Worm (Caenorhabditis elegans) whole organism, young adult: ENCODE data around the gene Y105C5B.20.

Experiments used
- F52B5.7 ChIP-seq: sonication (generic microtip); optimal IDR thresholded peaks from 2 replicates; lab custom pipeline; 2016; ENCODE audit warnings: mild to moderate bottlenecking, missing genetic modification characterization, missing compliant biosample characterization
- T07F8.4 ChIP-seq: sonication (generic microtip); optimal IDR thresholded peaks from 2 replicates; lab custom pipeline; 2016; ENCODE audit warnings: mild to moderate bottlenecking, missing genetic modification characterization, moderate library complexity, missing compliant biosample characterization
- ama-1 ChIP-seq, 3 experiments: fragments of 150-350 bp in 1 of 3; sonication (generic microtip) in 2 of 3; optimal IDR thresholded peaks; 2 replicates each; lab custom pipeline; 2014 to 2018; ENCODE audit warnings: missing biosample characterization in 2 of 3, missing genetic modification characterization in 2 of 3, missing genetic modification reagents in 2 of 3
- ceh-79 ChIP-seq: sonication (generic microtip); optimal IDR thresholded peaks from 2 replicates; lab custom pipeline; 2017; ENCODE audit warnings: mild to moderate bottlenecking, missing genetic modification characterization, missing compliant biosample characterization
- dpl-1 ChIP-seq: fragments of 150-350 bp; optimal IDR thresholded peaks from 2 replicates; lab custom pipeline; 2014; ENCODE audit warnings: missing biosample characterization, missing genetic modification reagents, missing genetic modification characterization
- hmg-1.2 ChIP-seq: fragments of 200-800 bp; sonication (Bioruptor generic); IDR thresholded peaks from 2 replicates; pipeline ENCODE4 v1.3.6; 2022; ENCODE audit warnings: missing genetic modification reagents, missing genetic modification characterization, missing compliant biosample characterization
- hsf-1 ChIP-seq: fragments of 200-800 bp; sonication (Bioruptor generic); IDR thresholded peaks from 2 replicates; pipeline ENCODE4 v1.3.6; 2022; ENCODE audit warnings: missing genetic modification reagents, missing genetic modification characterization, missing compliant biosample characterization
- nhr-120 ChIP-seq: fragments of 200-800 bp; sonication (Bioruptor generic); IDR thresholded peaks from 2 replicates; pipeline ENCODE4 v1.3.6; 2022; ENCODE audit warnings: missing genetic modification characterization, missing compliant biosample characterization
- pbrm-1 ChIP-seq: fragments of 200-800 bp; sonication (Bioruptor generic); IDR thresholded peaks from 2 replicates; pipeline ENCODE4 v1.3.6; 2022; ENCODE audit warnings: missing genetic modification reagents, missing genetic modification characterization, missing compliant biosample characterization
- snpc-1.1 ChIP-seq: sonication (generic microtip); optimal IDR thresholded peaks from 2 replicates; lab custom pipeline; 2017; ENCODE audit warnings: missing genetic modification characterization, mild to moderate bottlenecking, missing compliant biosample characterization, antibody characterized with exemption, moderate library complexity, missing genotype, missing genetic modification reagents; ENCODE audit not compliant: insufficient read depth
- snpc-3.4 ChIP-seq: sonication (generic microtip); optimal IDR thresholded peaks from 2 replicates; lab custom pipeline; 2017; ENCODE audit warnings: missing genetic modification characterization, mild to moderate bottlenecking, missing compliant biosample characterization, antibody characterized with exemption, moderate library complexity, missing genotype, missing genetic modification reagents
- unc-62 ChIP-seq: fragments of 150-350 bp; optimal IDR thresholded peaks from 2 replicates; lab custom pipeline; 2014; ENCODE audit warnings: missing biosample characterization, missing genetic modification reagents, missing genetic modification characterization

- TF ChIP-seq unc-62 (GFP tag; lab: Kevin White, UChicago) (no peak), F52B5.7 (no peak), ceh-79 (no peak), snpc-1.1 (tag; lab: Kevin White, UChicago) (no peak), ama-1 (optimal IDR thresholded peaks at IDR 0.05; lab: Kevin White, UChicago) (no peak), ama-1 (GFP tag; optimal IDR thresholded peaks at IDR 0.05; lab: Kevin White, UChicago) (no peak), dpl-1 (no peak), T07F8.4 (tag; lab: Kevin White, UChicago) (no peak), hsf-1 (no peak), snpc-3.4 (tag; lab: Kevin White, UChicago) (no peak), hmg-1.2 (GFP tag; lab: Robert Waterston, UW) (no peak), pbrm-1 (GFP tag; lab: Robert Waterston, UW) (no peak), nhr-120 (no peak)
Measured at ce11 chrIV:15962801-15963200, 31.6 kb downstream of the Y105C5B.20 start, which contains the start of gene Y105C5B.17.
